Worm (Caenorhabditis elegans): ENCODE data around the gene tmem-131.
A peak's percentile ranks its signal among the peaks of the same experiment; 100 is the strongest.

Gene tmem-131

ce11 chrIII:5004621-5005020, 6.7 kb upstream of the tmem-131 start, which contains the start of gene R144.6:
TSS of gene R144.6 (minus strand) at chrIII:5004721.
- TF ChIP-seq snpc-1.3 (tag; optimal IDR thresholded peaks at IDR 0.05; ENCODE audit: insufficient read depth) (no peak), repo-1 (tag; optimal IDR thresholded peaks at IDR 0.05) (no peak), somi-1 (GFP tag; optimal IDR thresholded peaks at IDR 0.05) (no peak), die-1 (tag; optimal IDR thresholded peaks at IDR 0.05) (no peak), hlh-12 (tag; optimal IDR thresholded peaks at IDR 0.05) (no peak), B0035.1 (tag; optimal IDR thresholded peaks at IDR 0.05) (no peak), atf-7 (tag; optimal IDR thresholded peaks at IDR 0.05) (no peak), efl-1 (GFP tag; optimal IDR thresholded peaks at IDR 0.05) (no peak), nhr-80 (tag; optimal IDR thresholded peaks at IDR 0.05) (no peak), pha-4 (tag; optimal IDR thresholded peaks at IDR 0.05) (no peak), C06A6.2 (GFP tag; conservative IDR thresholded peaks at IDR 0.05) (no peak), K12H6.12 (tag; optimal IDR thresholded peaks at IDR 0.05) (no peak), nhr-179 (tag; optimal IDR thresholded peaks at IDR 0.05) (no peak), rec-8 (tag; optimal IDR thresholded peaks at IDR 0.05) (no peak), ama-1 (optimal IDR thresholded peaks at IDR 0.05) (no peak), ama-1 (GFP tag; optimal IDR thresholded peaks at IDR 0.05) (no peak), ccch-3 (GFP tag; optimal IDR thresholded peaks at IDR 0.05) (no peak), ztf-3 (GFP tag; optimal IDR thresholded peaks at IDR 0.05) (no peak)

ce11 chrIII:5002231-5002630, 4.3 kb upstream of the tmem-131 start, which contains the start of gene R144.10:
TSS of gene R144.10 (minus strand) at chrIII:5002331.
- no peak for TF ChIP-seq lag-1 (GFP tag; IDR thresholded peaks at IDR 0.05)
- peak; percentile 50 for TF ChIP-seq F33H1.4 (GFP tag; IDR thresholded peaks at IDR 0.05)
- no peak for TF ChIP-seq hlh-12 (tag; optimal IDR thresholded peaks at IDR 0.05)
- no peak for TF ChIP-seq rcor-1 (GFP tag; IDR thresholded peaks at IDR 0.05)
- TF ChIP-seq lsl-1 (GFP tag; optimal IDR thresholded peaks at IDR 0.05): peak; percentile 49

ce11 chrIII:4998956-4999425, 1.0 kb upstream of the tmem-131 start, which contains the start of gene smcr-8:
TSS of gene smcr-8 (plus strand) at chrIII:4999375.
- TF ChIP-seq athp-1 (tag; optimal IDR thresholded peaks at IDR 0.05) (peak; percentile 81), snpc-1.1 (tag; optimal IDR thresholded peaks at IDR 0.05; ENCODE audit: insufficient read depth) (no peak), nhr-90 (tag; optimal IDR thresholded peaks at IDR 0.05) (no peak), B0019.2 (GFP tag; conservative IDR thresholded peaks at IDR 0.05) (0 out of 2 replicates have a peak, but pooled peaks have one; percentile 14), lin-54 (GFP tag; optimal IDR thresholded peaks at IDR 0.05) (no peak), hsf-1 (GFP tag; IDR thresholded peaks at IDR 0.05) (no peak), hmg-20 (GFP tag; IDR thresholded peaks at IDR 0.05) (no peak), Y79H2A.3 (GFP tag; conservative IDR thresholded peaks at IDR 0.05) (0 out of 2 replicates have a peak, but pooled peaks have one; percentile 40), nhr-179 (tag; optimal IDR thresholded peaks at IDR 0.05) (no peak), dpff-1 (tag; optimal IDR thresholded peaks at IDR 0.05) (no peak), F37B4.10 (GFP tag; IDR thresholded peaks at IDR 0.05) (no peak), Y53G8AR.9 (GFP tag; conservative IDR thresholded peaks at IDR 0.05) (no peak), sdz-38 (tag; optimal IDR thresholded peaks at IDR 0.05) (no peak), B0035.1 (tag; optimal IDR thresholded peaks at IDR 0.05) (no peak), ceh-79 (tag; optimal IDR thresholded peaks at IDR 0.05) (no peak), ceh-27 (GFP tag; optimal IDR thresholded peaks at IDR 0.05) (peak; percentile 49), ztf-25 (GFP tag; IDR thresholded peaks at IDR 0.05) (no peak), nfya-2 (GFP tag; IDR thresholded peaks at IDR 0.05) (no peak), efl-1 (GFP tag; optimal IDR thresholded peaks at IDR 0.05) (peak; percentile 29), hmg-1.2 (GFP tag; IDR thresholded peaks at IDR 0.05) (no peak), let-607 (tag; optimal IDR thresholded peaks at IDR 0.05) (no peak), lin-26 (GFP tag; IDR thresholded peaks at IDR 0.05) (no peak), mes-4 (tag; optimal IDR thresholded peaks at IDR 0.05) (no peak), nfyb-1 (GFP tag; IDR thresholded peaks at IDR 0.05) (no peak), ztf-18 (tag; optimal IDR thresholded peaks at IDR 0.05) (peak; percentile 72), cebp-1 (GFP tag; IDR thresholded peaks at IDR 0.05) (no peak), cebp-1 (tag; optimal IDR thresholded peaks at IDR 0.05) (no peak), tlf-1 (GFP tag; optimal IDR thresholded peaks at IDR 0.05) (peak; percentile 23)
